Worm (Caenorhabditis elegans) whole organism, mixed stage, embryonic: Measurements from ENCODE around the gene bath-47.

ENCODE experiments used
- M03D4.4 ChIP-seq: sonication (generic microtip); optimal IDR thresholded peaks from 2 replicates; lab custom pipeline; 2017; ENCODE audit warnings: mild to moderate bottlenecking, missing genetic modification characterization, missing compliant biosample characterization
- ces-1 ChIP-seq: fragments of 150-350 bp; optimal IDR thresholded peaks from 2 replicates; lab custom pipeline; 2014; ENCODE audit warnings: missing biosample characterization, missing genetic modification reagents, missing genetic modification characterization
- lin-13 ChIP-seq: fragments of 150-350 bp; optimal IDR thresholded peaks from 2 replicates; lab custom pipeline; 2014; ENCODE audit warnings: missing biosample characterization, missing genetic modification characterization
- mep-1 ChIP-seq: fragments of 150-350 bp; optimal IDR thresholded peaks from 2 replicates; lab custom pipeline; 2017; ENCODE audit warnings: missing biosample characterization, missing genetic modification reagents, missing genetic modification characterization, inconsistent platforms
- snpc-4 ChIP-seq: fragments of 150-350 bp; optimal IDR thresholded peaks from 2 replicates; lab custom pipeline; 2014; ENCODE audit warnings: missing biosample characterization, missing genetic modification characterization
- unc-62 ChIP-seq: fragments of 150-350 bp; optimal IDR thresholded peaks from 2 replicates; lab custom pipeline; 2014; ENCODE audit warnings: missing biosample characterization, missing genetic modification reagents, missing genetic modification characterization
- ztf-11 ChIP-seq: fragments of 150-350 bp; optimal IDR thresholded peaks from 2 replicates; lab custom pipeline; 2014; ENCODE audit warnings: missing biosample characterization, missing genetic modification characterization

DNA sequence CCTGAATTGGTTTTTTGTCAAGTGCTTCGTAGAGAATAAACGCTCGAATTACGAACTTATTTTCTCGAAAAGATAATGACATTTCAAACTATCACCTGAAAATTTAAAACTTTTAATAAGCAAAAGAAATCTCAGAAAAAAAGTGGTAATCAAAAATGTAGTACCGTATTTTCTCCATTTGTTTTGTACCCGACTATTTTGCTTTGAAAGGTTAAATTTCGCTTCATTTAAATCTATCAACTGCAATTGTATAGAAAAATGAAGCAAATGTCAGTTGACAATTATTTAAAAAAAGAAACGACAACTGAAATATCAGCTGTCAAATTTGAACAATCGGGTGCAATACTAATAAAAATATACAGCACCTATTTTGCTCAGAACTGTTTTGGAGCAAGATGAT, 19.6 kb downstream of the bath-47 start, which contains the start of gene fbxa-158:
- no peak for TF ChIP-seq unc-62 (GFP tag; lab: Kevin White, UChicago)
- no peak for TF ChIP-seq lin-13
- TF ChIP-seq M03D4.4: no peak
- TF ChIP-seq ztf-11 (tag; lab: Kevin White, UChicago): no peak
- no peak for TF ChIP-seq ces-1 (GFP tag; lab: Kevin White, UChicago)
- TF ChIP-seq mep-1: no peak
- TF ChIP-seq snpc-4 (tag; lab: Kevin White, UChicago): no peak
